Fruit fly (Drosophila melanogaster) whole organism: ENCODE results near the gene CG5447.

Source experiments
- pan ChIP-seq: fragments of >200 bp; optimal IDR thresholded peaks from 2 replicates; lab custom pipeline; 2017
- usp ChIP-seq: fragments of >200 bp; optimal IDR thresholded peaks from 2 replicates; lab custom pipeline; 2017; ENCODE audit warnings: missing biosample characterization, missing genetic modification characterization, mixed read lengths

dm6 chr3R:26425681-26426080 lies 26.7 kb upstream of the CG5447 start, which contains the start of gene CG34291:
- no peak for TF ChIP-seq pan (lab: Kevin White, UChicago)
- TF ChIP-seq usp (GFP tag; lab: Kevin White, UChicago): no peak
